Fruit fly (Drosophila melanogaster): Measurements from ENCODE around the gene CG5177.

The CG5177 gene

DNA sequence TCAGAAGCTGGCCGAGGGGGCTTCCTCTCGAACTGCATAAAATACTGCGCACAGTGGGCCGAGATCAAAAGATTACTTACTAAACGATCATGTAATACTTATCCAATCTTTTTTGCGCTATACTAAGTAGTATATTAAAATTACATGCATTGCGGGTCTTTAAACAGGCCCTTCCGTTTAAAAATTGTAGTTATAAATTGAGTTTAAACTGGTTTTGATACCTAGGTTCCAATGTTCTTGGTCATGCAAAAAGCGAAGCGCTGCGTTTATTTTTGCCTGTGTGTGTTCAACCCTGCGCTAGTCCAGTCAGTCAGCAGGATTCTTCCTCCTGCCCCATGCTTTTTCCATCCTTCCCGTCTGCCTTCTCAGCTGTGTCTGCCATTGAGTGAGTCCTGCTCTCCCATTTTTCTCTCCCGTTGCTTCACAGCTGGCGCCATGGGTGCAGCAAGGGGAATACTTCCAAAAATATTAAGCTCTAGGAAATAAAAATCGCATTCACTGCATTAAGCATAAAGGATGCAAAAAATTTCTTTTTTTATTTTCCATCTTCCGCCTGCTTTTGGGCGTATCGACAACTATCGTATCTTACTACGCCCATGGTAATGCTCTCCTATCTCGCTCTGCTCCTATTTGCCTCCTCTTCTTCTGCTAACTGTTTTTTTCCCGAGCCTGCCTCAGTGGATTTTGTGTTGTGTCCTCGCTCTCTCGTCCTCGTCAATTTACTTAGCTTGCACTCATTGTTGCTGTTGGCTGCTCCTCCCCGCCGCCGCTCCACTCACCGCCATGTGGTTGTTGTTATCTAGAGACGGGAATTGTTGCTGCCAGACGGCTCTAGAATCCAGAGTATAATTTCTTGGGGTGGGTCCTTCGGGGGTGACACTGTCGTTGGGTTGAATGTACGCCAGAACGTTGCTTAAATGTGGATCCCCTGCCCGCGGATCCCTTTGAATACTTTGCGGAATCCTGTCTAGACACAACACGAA is 15.6 kb downstream of the CG5177 start:
- TF ChIP-seq schlank (tag; optimal IDR thresholded peaks at IDR 0.05) (peak; percentile 73), CG8944 (GFP tag; optimal IDR thresholded peaks at IDR 0.05) (peak; percentile 65), tio (GFP tag; optimal IDR thresholded peaks at IDR 0.05) (peak; percentile 37), fd3F (GFP tag; optimal IDR thresholded peaks at IDR 0.05) (peak; percentile 55), tup (GFP tag; optimal IDR thresholded peaks at IDR 0.05) (peak; percentile 37), CG30403 (GFP tag; optimal IDR thresholded peaks at IDR 0.05) (peak; percentile 78), CG4617 (GFP tag; optimal IDR thresholded peaks at IDR 0.05; ENCODE audit: borderline replicate concordance) (peak; percentile 5), ken (GFP tag; IDR thresholded peaks at IDR 0.05) (peak; percentile 30; the same call in 1 of the 3 replicates), CG2678 (tag; optimal IDR thresholded peaks at IDR 0.05) (peak; percentile 73), CG11093 (GFP tag; IDR thresholded peaks at IDR 0.05) (no peak), da (GFP tag; optimal IDR thresholded peaks at IDR 0.05) (peak; percentile 19), crol (GFP tag; IDR thresholded peaks at IDR 0.05) (0 out of 2 replicates have a peak, but pooled peaks have one; percentile 36), CG12104 (GFP tag; optimal IDR thresholded peaks at IDR 0.05) (no peak), lola (GFP tag; optimal IDR thresholded peaks at IDR 0.05) (peak in 1 of 3 experiments; percentile 27), C15 (GFP tag; IDR thresholded peaks at IDR 0.05) (no peak; the same call in 2 of the 3 replicates), CG16815 (GFP tag; optimal IDR thresholded peaks at IDR 0.05) (no peak), Stat92E (GFP tag; optimal IDR thresholded peaks at IDR 0.05) (no peak), CG13424 (tag; optimal IDR thresholded peaks at IDR 0.05) (peak; percentile 37), CoRest (tag; optimal IDR thresholded peaks at IDR 0.05) (peak; percentile 37), CG11247 (GFP tag; IDR thresholded peaks at IDR 0.05) (peak; percentile 51; the same call in 1 of the 2 replicates), nau (GFP tag; optimal IDR thresholded peaks at IDR 0.05) (no peak), Sox102F (GFP tag; optimal IDR thresholded peaks at IDR 0.05) (peak; percentile 27), shn (GFP tag; optimal IDR thresholded peaks at IDR 0.05) (peak; percentile 79), CG6813 (GFP tag; optimal IDR thresholded peaks at IDR 0.05) (peak; percentile 52), Bteb2 (GFP tag; optimal IDR thresholded peaks at IDR 0.05) (no peak), D (optimal IDR thresholded peaks at IDR 0.05) (no peak), D (GFP tag; optimal IDR thresholded peaks at IDR 0.05) (peak; percentile 30), dati (GFP tag; IDR thresholded peaks at IDR 0.05) (peak; percentile 44; the same call in 1 of the 2 replicates), Atf6 (GFP tag; IDR thresholded peaks at IDR 0.05) (peak; percentile 61), Fer3 (tag; optimal IDR thresholded peaks at IDR 0.05) (peak; percentile 71), CG13775 (GFP tag; optimal IDR thresholded peaks at IDR 0.05) (peak; percentile 51), dpn (GFP tag; optimal IDR thresholded peaks at IDR 0.05) (peak; percentile 30 to 63), CG3281 (GFP tag; optimal IDR thresholded peaks at IDR 0.05) (peak; percentile 68), CG33213 (GFP tag; optimal IDR thresholded peaks at IDR 0.05) (peak; percentile 21), rib (GFP tag; IDR thresholded peaks at IDR 0.05) (peak; percentile 79), CG11398 (GFP tag; optimal IDR thresholded peaks at IDR 0.05) (peak; percentile 13), Chrac-16 (GFP tag; optimal IDR thresholded peaks at IDR 0.05) (peak; percentile 63), CG8924 (tag; optimal IDR thresholded peaks at IDR 0.05) (peak; percentile 52), abd-A (tag; optimal IDR thresholded peaks at IDR 0.05) (no peak), ro (GFP tag; IDR thresholded peaks at IDR 0.05) (no peak), jigr1 (GFP tag; IDR thresholded peaks at IDR 0.05) (no peak), CG10959 (GFP tag; IDR thresholded peaks at IDR 0.05) (peak; percentile 40; the same call in 1 of the 2 replicates), bab2 (GFP tag; optimal IDR thresholded peaks at IDR 0.05) (peak; percentile 15), CG1529 (GFP tag; optimal IDR thresholded peaks at IDR 0.05) (peak; percentile 10), emc (GFP tag; optimal IDR thresholded peaks at IDR 0.05) (peak; percentile 45), pfk (GFP tag; optimal IDR thresholded peaks at IDR 0.05) (no peak), Ravus (GFP tag; IDR thresholded peaks at IDR 0.05) (peak; percentile 40), pum (GFP tag; optimal IDR thresholded peaks at IDR 0.05) (peak; percentile 2)

All from whole organism, embryonic.